Worm (Caenorhabditis elegans) whole organism, late embryonic: Measurements from ENCODE around the gene mcm-7.

Experiments
- C08G9.2 ChIP-seq: sonication (generic microtip); optimal IDR thresholded peaks from 2 replicates; lab custom pipeline; 2016; ENCODE audit warnings: mild to moderate bottlenecking, missing genetic modification characterization, moderate library complexity, missing compliant biosample characterization
- K09A11.1 ChIP-seq: sonication (generic microtip); optimal IDR thresholded peaks from 2 replicates; lab custom pipeline; 2017; ENCODE audit warnings: antibody characterized with exemption, mild to moderate bottlenecking, missing genetic modification characterization, missing compliant biosample characterization; ENCODE audit not compliant: insufficient read depth
- T23F11.4 ChIP-seq: fragments of 200-800 bp; sonication (Bioruptor generic); optimal IDR thresholded peaks from 2 replicates; lab custom pipeline; 2018; ENCODE audit warnings: mild to moderate bottlenecking, missing genetic modification characterization, missing compliant biosample characterization
- Y22D7AL.16 ChIP-seq: sonication (generic microtip); optimal IDR thresholded peaks from 2 replicates; lab custom pipeline; 2016; ENCODE audit warnings: missing genetic modification characterization, missing compliant biosample characterization
- ahr-1 ChIP-seq: sonication (generic microtip); optimal IDR thresholded peaks from 2 replicates; lab custom pipeline; 2016; ENCODE audit warnings: missing genetic modification characterization, missing compliant biosample characterization
- ceh-19 ChIP-seq: fragments of 200-800 bp; sonication (Bioruptor generic); optimal IDR thresholded peaks from 2 replicates; lab custom pipeline; 2018; ENCODE audit warnings: mild to moderate bottlenecking, missing genetic modification characterization, missing compliant biosample characterization
- ceh-22 ChIP-seq: sonication (generic microtip); optimal IDR thresholded peaks from 2 replicates; lab custom pipeline; 2017; ENCODE audit warnings: missing biosample characterization, missing genetic modification characterization
- ceh-24 ChIP-seq: sonication (generic microtip); optimal IDR thresholded peaks from 2 replicates; lab custom pipeline; 2016; ENCODE audit warnings: mild to moderate bottlenecking, missing genetic modification characterization, missing compliant biosample characterization
- ceh-31 ChIP-seq: sonication (generic microtip); optimal IDR thresholded peaks from 2 replicates; lab custom pipeline; 2016; ENCODE audit warnings: missing genetic modification characterization, missing compliant biosample characterization
- ceh-45 ChIP-seq: fragments of 200-800 bp; sonication (Bioruptor generic); IDR thresholded peaks from 2 replicates; pipeline ENCODE4 v1.3.6; 2022; ENCODE audit warnings: missing genetic modification reagents, missing genetic modification characterization, missing compliant biosample characterization
- ceh-48 ChIP-seq: sonication (generic microtip); optimal IDR thresholded peaks from 2 replicates; lab custom pipeline; 2016; ENCODE audit warnings: missing genetic modification characterization, inconsistent platforms, missing compliant biosample characterization
- dve-1 ChIP-seq: sonication (generic microtip); optimal IDR thresholded peaks from 2 replicates; lab custom pipeline; 2017; ENCODE audit warnings: antibody characterized with exemption, mild to moderate bottlenecking, missing genetic modification characterization, missing compliant biosample characterization
- fkh-10 ChIP-seq: fragments of 150-350 bp; optimal IDR thresholded peaks from 2 replicates; lab custom pipeline; 2014; ENCODE audit warnings: missing biosample characterization, missing genetic modification reagents, missing genetic modification characterization
- hlh-13 ChIP-seq: fragments of 200-800 bp; sonication (Bioruptor generic); optimal IDR thresholded peaks from 2 replicates; lab custom pipeline; 2018; ENCODE audit warnings: mild to moderate bottlenecking, missing genetic modification characterization, missing compliant biosample characterization
- hlh-15 ChIP-seq: sonication (generic microtip); optimal IDR thresholded peaks from 2 replicates; lab custom pipeline; 2016; ENCODE audit warnings: missing genetic modification characterization, missing compliant biosample characterization
- hlh-8 ChIP-seq: sonication (generic microtip); optimal IDR thresholded peaks from 2 replicates; lab custom pipeline; 2016; ENCODE audit warnings: missing genotype, missing genetic modification characterization, missing compliant biosample characterization
- nfya-1 ChIP-seq: sonication (generic microtip); optimal IDR thresholded peaks from 2 replicates; lab custom pipeline; 2017; ENCODE audit warnings: missing genetic modification characterization, mild to moderate bottlenecking, missing compliant biosample characterization, antibody characterized with exemption, moderate library complexity
- nhr-11 ChIP-seq: fragments of 150-350 bp; optimal IDR thresholded peaks from 2 replicates; lab custom pipeline; 2014; ENCODE audit warnings: missing biosample characterization, missing genetic modification characterization
- nhr-232 ChIP-seq: sonication (generic microtip); optimal IDR thresholded peaks from 2 replicates; lab custom pipeline; 2016; ENCODE audit warnings: missing genetic modification characterization, missing compliant biosample characterization
- pag-3 ChIP-seq: sonication (generic microtip); optimal IDR thresholded peaks from 2 replicates; lab custom pipeline; 2016; ENCODE audit warnings: missing compliant biosample characterization, missing genetic modification characterization, borderline replicate concordance
- pat-9 ChIP-seq: fragments of 200-800 bp; sonication (Bioruptor generic); optimal IDR thresholded peaks from 2 replicates; lab custom pipeline; 2018; ENCODE audit warnings: mild to moderate bottlenecking, missing genetic modification characterization, moderate library complexity, missing compliant biosample characterization
- pax-1 ChIP-seq: fragments of 150-350 bp; optimal IDR thresholded peaks from 2 replicates; lab custom pipeline; 2014; ENCODE audit warnings: missing biosample characterization, missing genetic modification characterization
- pha-4 ChIP-seq: fragments of 150-350 bp; optimal IDR thresholded peaks from 2 replicates; lab custom pipeline; 2018; ENCODE audit warnings: missing biosample characterization, missing genetic modification reagents, missing genetic modification characterization
- pqm-1 ChIP-seq: sonication (generic microtip); optimal IDR thresholded peaks from 2 replicates; lab custom pipeline; 2016; ENCODE audit warnings: missing genetic modification characterization, missing compliant biosample characterization
- pros-1 ChIP-seq: fragments of 150-350 bp; optimal IDR thresholded peaks from 2 replicates; lab custom pipeline; 2014; ENCODE audit warnings: missing biosample characterization, missing genetic modification reagents, missing genetic modification characterization
- ref-2 ChIP-seq: sonication (generic microtip); optimal IDR thresholded peaks from 2 replicates; lab custom pipeline; 2016; ENCODE audit warnings: missing genetic modification characterization, missing compliant biosample characterization
- sox-2 ChIP-seq: fragments of 200-800 bp; sonication (Bioruptor generic); IDR thresholded peaks from 2 replicates; pipeline ENCODE4 v1.3.6; 2022; ENCODE audit warnings: missing genetic modification reagents, missing genetic modification characterization, missing compliant biosample characterization
- sox-4 ChIP-seq: sonication (generic microtip); optimal IDR thresholded peaks from 2 replicates; lab custom pipeline; 2017; ENCODE audit warnings: mild to moderate bottlenecking, missing genetic modification characterization, inconsistent platforms, missing compliant biosample characterization
- tbx-2 ChIP-seq: sonication (generic microtip); optimal IDR thresholded peaks from 2 replicates; lab custom pipeline; 2016; ENCODE audit warnings: missing genetic modification characterization, missing compliant biosample characterization
- tbx-7 ChIP-seq: sonication (generic microtip); optimal IDR thresholded peaks from 2 replicates; lab custom pipeline; 2016; ENCODE audit warnings: missing genotype, missing genetic modification characterization, missing compliant biosample characterization
- unc-3 ChIP-seq, 2 experiments: fragments of 200-800 bp in 1 of 2; sonication (Bioruptor generic) in 1 of 2; sonication (generic microtip) in 1 of 2; conservative IDR thresholded peaks in 1 of 2; optimal IDR thresholded peaks in 1 of 2; 2 replicates each; pipeline versions ENCODE4 v1.3.6 to Lab custom; 2016 to 2022; ENCODE audit warnings: missing compliant biosample characterization in 2 of 2, missing genetic modification characterization in 2 of 2, missing genetic modification reagents in 1 of 2
- zip-5 ChIP-seq: sonication (generic microtip); optimal IDR thresholded peaks from 2 replicates; lab custom pipeline; 2016; ENCODE audit warnings: missing genetic modification characterization, missing compliant biosample characterization

Gene mcm-7

DNA sequence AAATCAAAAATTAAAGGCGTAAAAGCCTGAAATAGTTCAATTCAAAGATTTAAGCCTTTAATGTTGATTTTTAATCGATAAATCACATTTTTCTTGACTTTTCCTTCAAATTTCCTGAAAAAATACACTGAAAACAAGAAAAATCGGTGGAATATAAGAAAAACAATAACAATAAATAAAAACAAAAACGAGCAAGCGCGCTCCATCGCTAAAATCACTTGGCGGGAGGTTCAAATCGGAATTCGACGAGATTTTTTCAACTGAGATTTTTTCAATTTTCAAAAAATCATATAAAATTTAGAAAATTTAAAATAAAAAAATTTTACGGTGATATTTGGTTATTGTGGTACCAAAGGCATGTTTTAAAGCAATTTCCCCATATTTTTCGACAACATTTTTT is 7.5 kb upstream of the mcm-7 start (continued):
- TF ChIP-seq hlh-15 (no peak), fkh-10 (GFP tag; lab: Kevin White, UChicago) (no peak), ahr-1 (no peak)
- TF ChIP-seq, all 69 proteins: peak for 0

ce11 chrV:4341208-4341607 is 5.8 kb upstream of the mcm-7 start, which contains the start of gene glrx-3:
TSS of gene glrx-3 (minus strand) at chrV:4341308.
- TF ChIP-seq hlh-13 (GFP tag; lab: Kevin White, UChicago) (no peak), sox-4 (tag; lab: Kevin White, UChicago) (no peak), hlh-15 (no peak), tbx-7 (tag; lab: Kevin White, UChicago) (no peak), Y22D7AL.16 (no peak), ref-2 (tag; lab: Kevin White, UChicago) (no peak), nhr-232 (tag; lab: Kevin White, UChicago) (no peak), tbx-2 (tag; lab: Kevin White, UChicago) (no peak), ceh-48 (tag; lab: Kevin White, UChicago) (no peak), pros-1 (tag; lab: Kevin White, UChicago) (no peak), hlh-8 (no peak), zip-5 (tag; lab: Kevin White, UChicago) (no peak), pag-3 (tag; lab: Kevin White, UChicago) (no peak), C08G9.2 (tag; lab: Kevin White, UChicago) (no peak)

DNA sequence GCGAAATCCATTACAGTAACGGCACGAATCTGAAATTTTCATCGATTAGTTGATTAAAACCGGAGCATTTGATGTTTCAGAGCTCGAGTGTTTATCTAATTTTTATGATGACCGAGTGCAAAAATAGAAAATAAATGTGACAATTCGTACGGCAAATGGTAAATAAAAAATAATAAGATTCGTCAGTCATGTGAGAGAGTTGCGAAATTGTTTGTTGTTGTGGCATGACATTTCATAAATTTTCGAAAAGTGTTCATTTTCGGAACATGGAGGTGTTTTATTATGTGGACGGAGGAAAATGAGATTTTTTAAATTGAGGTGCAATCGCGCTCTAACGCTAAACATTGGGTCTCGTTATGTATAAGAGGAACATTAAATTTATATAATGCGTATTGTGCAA is 5.2 kb upstream of the mcm-7 start:
- TF ChIP-seq ceh-48 (tag; lab: Kevin White, UChicago): no peak
- no peak for TF ChIP-seq ceh-19 (GFP tag; lab: Kevin White, UChicago)
- TF ChIP-seq K09A11.1 (tag; lab: Kevin White, UChicago): no peak

ce11 chrV:4345714-4346113 is 1.3 kb upstream of the mcm-7 start, which contains the start of gene figl-1:
TSS of gene figl-1 (minus strand) at chrV:4345999.
- TF ChIP-seq ahr-1 (no peak), C08G9.2 (tag; lab: Kevin White, UChicago) (no peak), ceh-24 (tag; lab: Kevin White, UChicago) (no peak), nhr-11 (tag; lab: Kevin White, UChicago) (no peak), dve-1 (no peak)

ce11 chrV:4346325-4346724 is 641 bp upstream of the mcm-7 start, which contains the start of gene hpo-18:
TSS of gene hpo-18 (minus strand) at chrV:4346425.
- TF ChIP-seq pqm-1 (tag; lab: Kevin White, UChicago): no peak
- no peak for TF ChIP-seq nhr-232 (tag; lab: Kevin White, UChicago)
- TF ChIP-seq T23F11.4 (GFP tag; lab: Kevin White, UChicago): no peak
- TF ChIP-seq nfya-1 (tag; lab: Kevin White, UChicago): no peak
- TF ChIP-seq pha-4 (tag; lab: Kevin White, UChicago): no peak
- TF ChIP-seq ceh-45: no peak
- TF ChIP-seq pax-1 (tag; lab: Kevin White, UChicago): no peak
- TF ChIP-seq ceh-22 (tag; lab: Kevin White, UChicago): no peak
- no peak for TF ChIP-seq unc-3 (GFP tag; conservative IDR thresholded peaks at IDR 0.05; lab: Robert Waterston, UW)
- TF ChIP-seq unc-3 (tag; optimal IDR thresholded peaks at IDR 0.05; lab: Kevin White, UChicago): no peak
- TF ChIP-seq ceh-19 (GFP tag; lab: Kevin White, UChicago): no peak
- TF ChIP-seq pat-9 (tag; lab: Kevin White, UChicago): no peak
- TF ChIP-seq sox-2 (GFP tag; lab: Robert Waterston, UW): no peak
- no peak for TF ChIP-seq pros-1 (tag; lab: Kevin White, UChicago)
- no peak for TF ChIP-seq K09A11.1 (tag; lab: Kevin White, UChicago)
- TF ChIP-seq hlh-13 (GFP tag; lab: Kevin White, UChicago): no peak
- TF ChIP-seq Y22D7AL.16: no peak
- no peak for TF ChIP-seq tbx-7 (tag; lab: Kevin White, UChicago)
- TF ChIP-seq ceh-31: no peak
